Worm (Caenorhabditis elegans) whole organism, L1 larva: ENCODE results near the gene ZK686.2.

Experiments
- C04F5.9 ChIP-seq: sonication (generic microtip); optimal IDR thresholded peaks from 2 replicates; lab custom pipeline; 2016; ENCODE audit warnings: missing genetic modification characterization, missing compliant biosample characterization
- C16A3.4 ChIP-seq: fragments of 150-350 bp; optimal IDR thresholded peaks from 2 replicates; lab custom pipeline; 2014; ENCODE audit warnings: missing biosample characterization, missing genetic modification characterization
- F16B12.6 ChIP-seq: fragments of 150-350 bp; optimal IDR thresholded peaks from 2 replicates; lab custom pipeline; 2014; ENCODE audit warnings: missing biosample characterization, missing genetic modification characterization
- Y116A8C.19 ChIP-seq: sonication (generic microtip); optimal IDR thresholded peaks from 2 replicates; lab custom pipeline; 2016; ENCODE audit warnings: missing compliant biosample characterization, missing genetic modification characterization, borderline replicate concordance
- alr-1 ChIP-seq: fragments of 200-800 bp; sonication (Bioruptor generic); optimal IDR thresholded peaks from 2 replicates; lab custom pipeline; 2018; ENCODE audit warnings: borderline replicate concordance, mild to moderate bottlenecking, missing genetic modification characterization, missing compliant biosample characterization
- aly-2 ChIP-seq: fragments of 150-350 bp; optimal IDR thresholded peaks from 2 replicates; lab custom pipeline; 2014; ENCODE audit warnings: missing biosample characterization, missing genetic modification characterization
- ama-1 ChIP-seq: fragments of 150-350 bp; optimal IDR thresholded peaks from 2 replicates; lab custom pipeline; 2014
- ceh-63 ChIP-seq: fragments of 200-800 bp; sonication (Bioruptor generic); optimal IDR thresholded peaks from 2 replicates; lab custom pipeline; 2018; ENCODE audit warnings: mild to moderate bottlenecking, missing genetic modification characterization, missing compliant biosample characterization
- ceh-8 ChIP-seq: fragments of 200-800 bp; sonication (Bioruptor generic); optimal IDR thresholded peaks from 2 replicates; lab custom pipeline; 2018; ENCODE audit warnings: mild to moderate bottlenecking, missing genetic modification characterization, moderate library complexity, missing compliant biosample characterization
- ceh-82 ChIP-seq, 3 experiments: fragments of 150-350 bp in 1 of 3; sonication (generic microtip) in 2 of 3; optimal IDR thresholded peaks; 2 replicates each; lab custom pipeline; 2014 to 2017; ENCODE audit warnings: missing biosample characterization in 3 of 3, missing genetic modification characterization in 3 of 3
- ceh-88 ChIP-seq: fragments of 200-800 bp; sonication (Bioruptor generic); IDR thresholded peaks from 2 replicates; pipeline ENCODE4 v1.3.6; 2022; ENCODE audit warnings: missing genetic modification characterization, missing compliant biosample characterization
- dpl-1 ChIP-seq, 3 experiments: fragments of 150-350 bp in 2 of 3; sonication (generic microtip) in 1 of 3; optimal IDR thresholded peaks; 2 replicates each; lab custom pipeline; 2014 to 2017; ENCODE audit warnings: missing biosample characterization in 3 of 3, missing genetic modification characterization in 3 of 3, missing genetic modification reagents in 3 of 3
- efl-1 ChIP-seq, 4 experiments: fragments of 150-350 bp; optimal IDR thresholded peaks in 3 of 4; peaks in 1 of 4; 1 replicate in 1 of 4; 2 replicates in 3 of 4; lab custom pipeline; 2014; ENCODE audit warnings: missing biosample characterization in 2 of 4, missing genetic modification characterization in 2 of 4, missing genetic modification reagents in 2 of 4
- efl-3 ChIP-seq: fragments of 200-800 bp; sonication (Bioruptor generic); optimal IDR thresholded peaks from 2 replicates; lab custom pipeline; 2018; ENCODE audit warnings: mild to moderate bottlenecking, missing genetic modification characterization, missing compliant biosample characterization
- elt-2 ChIP-seq: sonication (generic microtip); optimal IDR thresholded peaks from 2 replicates; lab custom pipeline; 2016; ENCODE audit warnings: missing genetic modification characterization, mild to moderate bottlenecking, inconsistent platforms, missing compliant biosample characterization, missing genetic modification reagents
- elt-3 ChIP-seq, 6 experiments: fragments of 150-350 bp in 1 of 6; sonication (generic microtip); optimal IDR thresholded peaks; 2 replicates each; lab custom pipeline; 2017 to 2018; ENCODE audit warnings: missing biosample characterization in 6 of 6, missing genetic modification characterization in 6 of 6, inconsistent platforms in 1 of 6
- ets-5 ChIP-seq: fragments of 200-800 bp; sonication (Bioruptor generic); IDR thresholded peaks from 2 replicates; pipeline ENCODE4 v1.3.6; 2022; ENCODE audit warnings: missing genetic modification characterization, missing compliant biosample characterization
- fkh-4 ChIP-seq: sonication (generic microtip); optimal IDR thresholded peaks from 2 replicates; lab custom pipeline; 2016; ENCODE audit warnings: missing compliant biosample characterization, missing genetic modification characterization, borderline replicate concordance
- fos-1 ChIP-seq: fragments of 150-350 bp; optimal IDR thresholded peaks from 2 replicates; lab custom pipeline; 2014; ENCODE audit warnings: missing biosample characterization, missing genetic modification characterization
- grh-1 ChIP-seq: fragments of 200-800 bp; sonication (Bioruptor generic); IDR thresholded peaks from 2 replicates; pipeline ENCODE4 v1.3.6; 2022; ENCODE audit warnings: missing genetic modification reagents, missing genetic modification characterization, missing compliant biosample characterization
- hlh-4 ChIP-seq: sonication (generic microtip); optimal IDR thresholded peaks from 2 replicates; lab custom pipeline; 2016; ENCODE audit warnings: mild to moderate bottlenecking, missing genetic modification characterization, missing compliant biosample characterization
- hpl-2 ChIP-seq: fragments of 150-350 bp; optimal IDR thresholded peaks from 2 replicates; lab custom pipeline; 2014; ENCODE audit warnings: missing biosample characterization, missing genetic modification reagents, missing genetic modification characterization
- irx-1 ChIP-seq: sonication (generic microtip); optimal IDR thresholded peaks from 2 replicates; lab custom pipeline; 2016; ENCODE audit warnings: missing genetic modification characterization, missing compliant biosample characterization
- isw-1 ChIP-seq: fragments of 200-800 bp; sonication (Bioruptor generic); IDR thresholded peaks from 2 replicates; pipeline ENCODE4 v1.3.6; 2022; ENCODE audit warnings: missing genetic modification characterization, missing compliant biosample characterization
- lin-14 ChIP-seq: fragments of 200-800 bp; sonication (Bioruptor generic); optimal IDR thresholded peaks from 2 replicates; lab custom pipeline; 2018; ENCODE audit warnings: mild to moderate bottlenecking, missing genetic modification characterization, moderate library complexity, missing compliant biosample characterization
- lin-35 ChIP-seq, 2 experiments: fragments of 150-350 bp; optimal IDR thresholded peaks; 2 replicates each; lab custom pipeline; 2014; ENCODE audit warnings: missing biosample characterization in 2 of 2, missing genetic modification characterization in 2 of 2, missing genetic modification reagents in 2 of 2
- lir-3 ChIP-seq: sonication (generic microtip); optimal IDR thresholded peaks from 2 replicates; lab custom pipeline; 2016; ENCODE audit warnings: mild to moderate bottlenecking, missing genetic modification characterization, moderate library complexity, missing compliant biosample characterization; ENCODE audit not compliant: poor library complexity
- mef-2 ChIP-seq: fragments of 150-350 bp; optimal IDR thresholded peaks from 2 replicates; lab custom pipeline; 2014; ENCODE audit warnings: missing biosample characterization, missing genetic modification characterization
- mep-1 ChIP-seq: fragments of 150-350 bp; optimal IDR thresholded peaks from 2 replicates; lab custom pipeline; 2014; ENCODE audit warnings: missing biosample characterization, missing genetic modification characterization
- nhr-12 ChIP-seq: sonication (generic microtip); optimal IDR thresholded peaks from 2 replicates; lab custom pipeline; 2017; ENCODE audit warnings: missing biosample characterization, missing genetic modification characterization
- nhr-20 ChIP-seq: sonication (generic microtip); optimal IDR thresholded peaks from 2 replicates; lab custom pipeline; 2016; ENCODE audit warnings: mild to moderate bottlenecking, missing genetic modification characterization, missing compliant biosample characterization
- nhr-28 ChIP-seq: fragments of 150-350 bp; optimal IDR thresholded peaks from 2 replicates; lab custom pipeline; 2014; ENCODE audit warnings: missing biosample characterization, missing genetic modification characterization
- nhr-47 ChIP-seq: sonication (generic microtip); optimal IDR thresholded peaks from 2 replicates; lab custom pipeline; 2016; ENCODE audit warnings: mild to moderate bottlenecking, missing genetic modification characterization, moderate library complexity, missing compliant biosample characterization
- nhr-71 ChIP-seq: sonication (generic microtip); optimal IDR thresholded peaks from 2 replicates; lab custom pipeline; 2016; ENCODE audit warnings: mild to moderate bottlenecking, missing genetic modification characterization, moderate library complexity, missing compliant biosample characterization
- nhr-76 ChIP-seq: sonication (generic microtip); optimal IDR thresholded peaks from 2 replicates; lab custom pipeline; 2017; ENCODE audit warnings: missing biosample characterization, missing genetic modification characterization
- pax-3 ChIP-seq: fragments of 200-800 bp; sonication (Bioruptor generic); optimal IDR thresholded peaks from 2 replicates; lab custom pipeline; 2018; ENCODE audit warnings: mild to moderate bottlenecking, missing genetic modification characterization, moderate library complexity, missing compliant biosample characterization
- pqm-1 ChIP-seq: sonication (generic microtip); optimal IDR thresholded peaks from 3 replicates; lab custom pipeline; 2017; ENCODE audit warnings: missing biosample characterization, missing genetic modification characterization
- sox-4 ChIP-seq: sonication (generic microtip); optimal IDR thresholded peaks from 2 replicates; lab custom pipeline; 2016; ENCODE audit warnings: missing genetic modification characterization, missing compliant biosample characterization
- sup-37 ChIP-seq: fragments of 200-800 bp; sonication (Bioruptor generic); optimal IDR thresholded peaks from 2 replicates; lab custom pipeline; 2018; ENCODE audit warnings: mild to moderate bottlenecking, missing genetic modification characterization, missing compliant biosample characterization
- tbx-2 ChIP-seq: sonication (generic microtip); optimal IDR thresholded peaks from 2 replicates; lab custom pipeline; 2016; ENCODE audit warnings: missing genetic modification characterization, missing compliant biosample characterization
- unc-30 ChIP-seq: sonication (generic microtip); optimal IDR thresholded peaks from 2 replicates; lab custom pipeline; 2017; ENCODE audit warnings: missing biosample characterization, missing genetic modification characterization
- unc-62 ChIP-seq: fragments of 150-350 bp; optimal IDR thresholded peaks from 2 replicates; lab custom pipeline; 2014; ENCODE audit warnings: missing biosample characterization, missing genetic modification reagents, missing genetic modification characterization
- unc-86 ChIP-seq: sonication (generic microtip); optimal IDR thresholded peaks from 2 replicates; lab custom pipeline; 2016; ENCODE audit warnings: missing genetic modification characterization, missing compliant biosample characterization
- unc-98 ChIP-seq: fragments of 200-800 bp; sonication (Bioruptor generic); IDR thresholded peaks from 2 replicates; pipeline ENCODE4 v1.3.6; 2022; ENCODE audit warnings: missing genetic modification characterization, missing compliant biosample characterization
- vab-15 ChIP-seq: sonication (generic microtip); optimal IDR thresholded peaks from 2 replicates; lab custom pipeline; 2017; ENCODE audit warnings: missing genotype, mild to moderate bottlenecking, missing genetic modification characterization, missing compliant biosample characterization
- xbp-1 ChIP-seq: sonication (generic microtip); optimal IDR thresholded peaks from 2 replicates; lab custom pipeline; 2016; ENCODE audit warnings: missing genetic modification characterization, missing compliant biosample characterization
- zag-1 ChIP-seq: fragments of 150-350 bp; optimal IDR thresholded peaks from 2 replicates; lab custom pipeline; 2014; ENCODE audit warnings: missing biosample characterization, missing genetic modification characterization
- zip-4 ChIP-seq: fragments of 200-800 bp; sonication (Bioruptor generic); optimal IDR thresholded peaks from 2 replicates; lab custom pipeline; 2018; ENCODE audit warnings: mild to moderate bottlenecking, missing genetic modification characterization, moderate library complexity, missing compliant biosample characterization
- ztf-11 ChIP-seq, 2 experiments: sonication (generic microtip); optimal IDR thresholded peaks; 2 replicates each; lab custom pipeline; 2016 to 2017; ENCODE audit warnings: missing genetic modification characterization in 2 of 2, missing biosample characterization in 1 of 2, missing compliant biosample characterization in 1 of 2

The ZK686.2 gene

DNA sequence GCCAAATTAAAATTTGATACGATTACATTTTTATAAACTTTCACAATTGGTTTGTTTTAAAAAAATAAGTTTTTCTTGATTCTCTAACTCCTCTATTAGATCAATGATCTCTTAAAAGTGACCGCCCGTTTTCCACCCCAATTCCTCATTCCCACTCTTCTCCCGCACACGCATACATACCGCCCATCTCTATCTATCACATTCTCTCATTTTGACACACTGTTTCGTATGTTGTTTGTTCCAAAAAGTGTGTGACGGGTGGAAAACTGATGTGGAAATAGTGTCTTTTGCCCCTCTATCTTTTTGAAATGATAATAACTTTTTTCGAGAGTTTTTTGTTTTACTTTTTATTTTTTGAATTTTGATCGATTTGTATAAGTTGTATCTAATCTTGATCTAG is 47.5 kb downstream of the ZK686.2 start (continued):
- TF ChIP-seq ceh-82 (tag; optimal IDR thresholded peaks at IDR 0.05; lab: Kevin White, UChicago) (peak in 2 of 3 experiments; percentile 13 to 47), ceh-8 (GFP tag; lab: Kevin White, UChicago) (no peak), nhr-47 (peak; percentile 41), pqm-1 (no peak), nhr-71 (peak; percentile 86), ztf-11 (tag; optimal IDR thresholded peaks at IDR 0.05; lab: Kevin White, UChicago) (no peak), zip-4 (no peak), isw-1 (GFP tag; lab: Robert Waterston, UW) (no peak), elt-2 (tag; lab: Kevin White, UChicago) (peak; percentile 40), efl-3 (no peak), irx-1 (no peak), vab-15 (tag; lab: Kevin White, UChicago) (no peak), ets-5 (GFP tag; lab: Robert Waterston, UW) (no peak), unc-30 (no peak), C04F5.9 (tag; lab: Kevin White, UChicago) (no peak), tbx-2 (tag; lab: Kevin White, UChicago) (peak; percentile 62), sox-4 (tag; lab: Kevin White, UChicago) (no peak), nhr-20 (tag; lab: Kevin White, UChicago) (peak; percentile 88), nhr-76 (tag; lab: Kevin White, UChicago) (no peak), unc-62 (GFP tag; lab: Kevin White, UChicago) (no peak), mef-2 (tag; lab: Kevin White, UChicago) (peak; percentile 11), sup-37 (GFP tag; lab: Kevin White, UChicago) (no peak), dpl-1 (GFP tag; optimal IDR thresholded peaks at IDR 0.05; lab: Kevin White, UChicago) (peak; percentile 44 to 56 (median 52)), fos-1 (tag; lab: Kevin White, UChicago) (no peak), xbp-1 (tag; lab: Kevin White, UChicago) (peak; percentile 47), ceh-63 (GFP tag; lab: Kevin White, UChicago) (no peak), pax-3 (tag; lab: Kevin White, UChicago) (no peak), lir-3 (tag; lab: Kevin White, UChicago) (peak; percentile 27), hlh-4 (tag; lab: Kevin White, UChicago) (no peak), nhr-12 (tag; lab: Kevin White, UChicago) (no peak), nhr-28 (tag; lab: Kevin White, UChicago) (no peak), F16B12.6 (no peak), zag-1 (tag; lab: Kevin White, UChicago) (no peak), lin-35 (GFP tag; optimal IDR thresholded peaks at IDR 0.05; lab: Kevin White, UChicago) (peak; percentile 67 to 72), aly-2 (tag; lab: Kevin White, UChicago) (no peak), mep-1 (peak; percentile 88), efl-1 (optimal IDR thresholded peaks at IDR 0.05; lab: Kevin White, UChicago) (peak; percentile 38 to 43), efl-1 (GFP tag; optimal IDR thresholded peaks at IDR 0.05 in 1 of 2; lab: Kevin White, UChicago) (peak; percentile 19 to 92), ama-1 (lab: Kevin White, UChicago) (peak; percentile 57), ceh-88 (GFP tag; lab: Robert Waterston, UW) (no peak), Y116A8C.19 (no peak), hpl-2 (GFP tag; lab: Kevin White, UChicago) (no peak), alr-1 (tag; lab: Kevin White, UChicago) (no peak), fkh-4 (tag; lab: Kevin White, UChicago) (no peak), grh-1 (no peak), lin-14 (GFP tag; lab: Kevin White, UChicago) (peak; percentile 99), elt-3 (tag; optimal IDR thresholded peaks at IDR 0.05; lab: Kevin White, UChicago) (peak in 5 of 6 experiments; percentile 34 to 71 (median 49)), unc-98 (GFP tag; lab: Robert Waterston, UW) (no peak), C16A3.4 (tag; lab: Kevin White, UChicago) (peak; percentile 37), unc-86 (tag; lab: Kevin White, UChicago) (no peak)
